Worm (Caenorhabditis elegans): ENCODE measurements around the gene T27A10.6.

- no peak for TF ChIP-seq F52B5.7 (tag; optimal IDR thresholded peaks at IDR 0.05)
- no peak for TF ChIP-seq unc-62 (GFP tag; optimal IDR thresholded peaks at IDR 0.05)
- TF ChIP-seq dpff-1 (tag; optimal IDR thresholded peaks at IDR 0.05) = no peak
- TF ChIP-seq aptf-2 (GFP tag; conservative IDR thresholded peaks at IDR 0.05) = no peak
- no peak for TF ChIP-seq B0336.3 (GFP tag; IDR thresholded peaks at IDR 0.05)
- TF ChIP-seq sdz-38 (tag; optimal IDR thresholded peaks at IDR 0.05) = no peak
- TF ChIP-seq ztf-6 (GFP tag; IDR thresholded peaks at IDR 0.05) = no peak
- TF ChIP-seq bed-2 (GFP tag; IDR thresholded peaks at IDR 0.05) = no peak
- TF ChIP-seq pbrm-1 (GFP tag; IDR thresholded peaks at IDR 0.05) = no peak
- TF ChIP-seq snpc-4 (GFP tag; optimal IDR thresholded peaks at IDR 0.05) = no peak
- no peak for TF ChIP-seq snpc-4 (tag; optimal IDR thresholded peaks at IDR 0.05)
- no peak for TF ChIP-seq ztf-22 (GFP tag; optimal IDR thresholded peaks at IDR 0.05)
Measured at ce11 chrX:3548716-3549115, 47.4 kb downstream of the T27A10.6 start.
